Worm (Caenorhabditis elegans) whole organism, L3 larva: ENCODE data around the gene F59C12.4.

ENCODE experiments used
- ama-1 ChIP-seq: fragments of 150-350 bp; optimal IDR thresholded peaks from 2 replicates; lab custom pipeline; 2018
- ceh-28 ChIP-seq: fragments of 150-350 bp; optimal IDR thresholded peaks from 2 replicates; lab custom pipeline; 2014; ENCODE audit warnings: missing biosample characterization, missing genetic modification reagents, missing genetic modification characterization
- ceh-82 ChIP-seq: fragments of 150-350 bp; optimal IDR thresholded peaks from 2 replicates; lab custom pipeline; 2014; ENCODE audit warnings: missing biosample characterization, missing genetic modification characterization
- ceh-9 ChIP-seq: sonication (generic microtip); optimal IDR thresholded peaks from 2 replicates; lab custom pipeline; 2018; ENCODE audit warnings: missing biosample characterization, missing genetic modification characterization
- daf-12 ChIP-seq: fragments of 150-350 bp; optimal IDR thresholded peaks from 2 replicates; lab custom pipeline; 2014; ENCODE audit warnings: missing biosample characterization, missing genetic modification reagents, missing genetic modification characterization
- egl-27 ChIP-seq: sonication (generic microtip); optimal IDR thresholded peaks from 4 replicates; lab custom pipeline; 2017; ENCODE audit warnings: missing biosample characterization, missing genetic modification reagents, missing genetic modification characterization
- egl-5 ChIP-seq: fragments of 150-350 bp; optimal IDR thresholded peaks from 2 replicates; lab custom pipeline; 2017; ENCODE audit warnings: missing biosample characterization, missing genetic modification reagents, missing genetic modification characterization, inconsistent platforms
- elt-1 ChIP-seq: fragments of 150-350 bp; optimal IDR thresholded peaks from 2 replicates; lab custom pipeline; 2014; ENCODE audit warnings: missing biosample characterization, missing genetic modification characterization
- elt-2 ChIP-seq: sonication (generic microtip); optimal IDR thresholded peaks from 2 replicates; lab custom pipeline; 2016; ENCODE audit warnings: missing genetic modification reagents, mild to moderate bottlenecking, missing genetic modification characterization, missing compliant biosample characterization
- fkh-10 ChIP-seq: sonication (generic microtip); optimal IDR thresholded peaks from 2 replicates; lab custom pipeline; 2017; ENCODE audit warnings: missing biosample characterization, missing genetic modification reagents, missing genetic modification characterization
- fos-1 ChIP-seq: fragments of 150-350 bp; optimal IDR thresholded peaks from 2 replicates; lab custom pipeline; 2014; ENCODE audit warnings: missing biosample characterization, missing genetic modification characterization
- hmg-11 ChIP-seq: sonication (generic microtip); optimal IDR thresholded peaks from 2 replicates; lab custom pipeline; 2016; ENCODE audit warnings: missing genetic modification characterization, missing compliant biosample characterization
- jun-1 ChIP-seq: fragments of 150-350 bp; optimal IDR thresholded peaks from 2 replicates; lab custom pipeline; 2014; ENCODE audit warnings: missing biosample characterization, missing genetic modification reagents, missing genetic modification characterization
- lin-39 ChIP-seq: fragments of 150-350 bp; optimal IDR thresholded peaks from 2 replicates; lab custom pipeline; 2018; ENCODE audit warnings: missing biosample characterization, missing genetic modification reagents, missing genetic modification characterization
- lsy-12 ChIP-seq: sonication (generic microtip); optimal IDR thresholded peaks from 2 replicates; lab custom pipeline; 2016; ENCODE audit warnings: mild to moderate bottlenecking, missing genetic modification characterization, missing compliant biosample characterization
- mdl-1 ChIP-seq: fragments of 150-350 bp; optimal IDR thresholded peaks from 2 replicates; lab custom pipeline; 2014; ENCODE audit warnings: missing biosample characterization, missing genetic modification characterization
- mml-1 ChIP-seq: fragments of 150-350 bp; sonication (generic microtip); optimal IDR thresholded peaks from 3 replicates; lab custom pipeline; 2014; ENCODE audit warnings: missing biosample characterization, missing genetic modification characterization
- nfya-1 ChIP-seq: sonication (generic microtip); optimal IDR thresholded peaks from 2 replicates; lab custom pipeline; 2017; ENCODE audit warnings: missing genetic modification characterization, mild to moderate bottlenecking, missing compliant biosample characterization, antibody characterized with exemption, moderate library complexity; ENCODE audit not compliant: insufficient read depth
- nhr-11 ChIP-seq: fragments of 150-350 bp; optimal IDR thresholded peaks from 2 replicates; lab custom pipeline; 2014; ENCODE audit warnings: missing biosample characterization, missing genetic modification characterization
- nhr-12 ChIP-seq: fragments of 150-350 bp; optimal IDR thresholded peaks from 2 replicates; lab custom pipeline; 2014; ENCODE audit warnings: missing biosample characterization, missing genetic modification characterization
- nhr-23 ChIP-seq: fragments of 150-350 bp; optimal IDR thresholded peaks from 2 replicates; lab custom pipeline; 2014; ENCODE audit warnings: missing biosample characterization, missing genetic modification reagents, missing genetic modification characterization
- nhr-237 ChIP-seq: fragments of 150-350 bp; optimal IDR thresholded peaks from 2 replicates; lab custom pipeline; 2014; ENCODE audit warnings: missing biosample characterization, missing genetic modification characterization
- nhr-25 ChIP-seq: sonication (generic microtip); optimal IDR thresholded peaks from 2 replicates; lab custom pipeline; 2017; ENCODE audit warnings: missing biosample characterization, missing genetic modification characterization
- nhr-28 ChIP-seq: fragments of 150-350 bp; optimal IDR thresholded peaks from 2 replicates; lab custom pipeline; 2014; ENCODE audit warnings: missing biosample characterization, missing genetic modification characterization
- nhr-43 ChIP-seq: sonication (generic microtip); optimal IDR thresholded peaks from 2 replicates; lab custom pipeline; 2016; ENCODE audit warnings: mild to moderate bottlenecking, missing genetic modification characterization, missing compliant biosample characterization; ENCODE audit not compliant: poor library complexity, severe bottlenecking
- nhr-67 ChIP-seq: fragments of 150-350 bp; optimal IDR thresholded peaks from 2 replicates; lab custom pipeline; 2014; ENCODE audit warnings: missing biosample characterization, missing genetic modification characterization
- nhr-76 ChIP-seq: fragments of 150-350 bp; sonication (generic microtip); optimal IDR thresholded peaks from 5 replicates; lab custom pipeline; 2014; ENCODE audit warnings: missing biosample characterization, missing genetic modification characterization
- nhr-77 ChIP-seq: fragments of 150-350 bp; optimal IDR thresholded peaks from 2 replicates; lab custom pipeline; 2014; ENCODE audit warnings: missing biosample characterization, missing genetic modification characterization
- pha-4 ChIP-seq: fragments of 150-350 bp; optimal IDR thresholded peaks from 2 replicates; lab custom pipeline; 2014; ENCODE audit warnings: missing biosample characterization, missing genetic modification reagents, missing genetic modification characterization
- pqm-1 ChIP-seq: fragments of 150-350 bp; optimal IDR thresholded peaks from 2 replicates; lab custom pipeline; 2017; ENCODE audit warnings: missing biosample characterization, missing genetic modification characterization, inconsistent platforms
- skn-1 ChIP-seq: fragments of 150-350 bp; optimal IDR thresholded peaks from 2 replicates; lab custom pipeline; 2014; ENCODE audit warnings: missing biosample characterization, missing genetic modification characterization
- snpc-4 ChIP-seq: fragments of 150-350 bp; optimal IDR thresholded peaks from 2 replicates; lab custom pipeline; 2014; ENCODE audit warnings: missing biosample characterization, missing genetic modification characterization
- tbx-2 ChIP-seq: sonication (generic microtip); optimal IDR thresholded peaks from 2 replicates; lab custom pipeline; 2016; ENCODE audit warnings: mild to moderate bottlenecking, missing genetic modification characterization, missing compliant biosample characterization
- unc-39 ChIP-seq: sonication (generic microtip); optimal IDR thresholded peaks from 4 replicates; lab custom pipeline; 2017; ENCODE audit warnings: missing biosample characterization, missing genetic modification characterization
- ztf-11 ChIP-seq: fragments of 150-350 bp; optimal IDR thresholded peaks from 2 replicates; lab custom pipeline; 2014; ENCODE audit warnings: missing biosample characterization, missing genetic modification characterization
- ztf-4 ChIP-seq: fragments of 150-350 bp; optimal IDR thresholded peaks from 2 replicates; lab custom pipeline; 2014; ENCODE audit warnings: missing biosample characterization, missing genetic modification characterization

Gene F59C12.4

ce11 chrX:16590803-16591202 is 11.6 kb downstream of the F59C12.4 start:
- TF ChIP-seq ceh-28 (tag; lab: Kevin White, UChicago) (no peak), egl-5 (tag; lab: Kevin White, UChicago) (peak; percentile 29), nhr-43 (tag; lab: Kevin White, UChicago) (peak; percentile 79), ceh-9 (no peak), lsy-12 (peak; percentile 59), nhr-11 (tag; lab: Kevin White, UChicago) (no peak), nhr-28 (tag; lab: Kevin White, UChicago) (no peak), nhr-25 (tag; lab: Kevin White, UChicago) (peak; percentile 63), tbx-2 (tag; lab: Kevin White, UChicago) (peak; percentile 73), ztf-4 (tag; lab: Kevin White, UChicago) (peak; percentile 38), lin-39 (tag; lab: Kevin White, UChicago) (peak; percentile 80), nhr-237 (no peak), nfya-1 (tag; lab: Kevin White, UChicago) (peak; percentile 56), egl-27 (tag; lab: Kevin White, UChicago) (peak; percentile 33), ama-1 (lab: Kevin White, UChicago) (no peak), skn-1 (peak; percentile 40), ztf-11 (tag; lab: Kevin White, UChicago) (no peak), hmg-11 (tag; lab: Kevin White, UChicago) (peak; percentile 84), elt-2 (tag; lab: Kevin White, UChicago) (peak; percentile 38), fos-1 (tag; lab: Kevin White, UChicago) (no peak), pqm-1 (tag; lab: Kevin White, UChicago) (peak; percentile 36), elt-1 (tag; lab: Kevin White, UChicago) (no peak), ceh-82 (no peak), pha-4 (tag; lab: Kevin White, UChicago) (peak; percentile 56), nhr-23 (tag; lab: Kevin White, UChicago) (peak; percentile 47)

ce11 chrX:16590230-16590629 is 12.2 kb downstream of the F59C12.4 start:
- TF ChIP-seq nhr-28 (tag; lab: Kevin White, UChicago), result no peak
- no peak for TF ChIP-seq nhr-23 (tag; lab: Kevin White, UChicago)
- no peak for TF ChIP-seq nhr-25 (tag; lab: Kevin White, UChicago)
- no peak for TF ChIP-seq nhr-76 (tag; lab: Kevin White, UChicago)
- TF ChIP-seq nhr-67 (tag; lab: Kevin White, UChicago), result no peak
- no peak for TF ChIP-seq nhr-237

- TF ChIP-seq fos-1 (tag; lab: Kevin White, UChicago) (no peak), fkh-10 (GFP tag; lab: Kevin White, UChicago) (peak; percentile 82)
Measured at ce11 chrX:16588102-16588501, 14.3 kb downstream of the F59C12.4 start.

ce11 chrX:16579303-16579795 is 23.1 kb downstream of the F59C12.4 start, which contains the start of gene ser-1:
TSS of gene ser-1 (plus strand) at chrX:16579745.
- TF ChIP-seq nhr-237 (no peak), nhr-77 (tag; lab: Kevin White, UChicago) (no peak), pha-4 (tag; lab: Kevin White, UChicago) (peak; percentile 21)
- TF ChIP-seq, all 47 proteins: peak for 1

- TF ChIP-seq nhr-23 (tag; lab: Kevin White, UChicago) (no peak), mml-1 (tag; lab: Kevin White, UChicago) (no peak), unc-39 (tag; lab: Kevin White, UChicago) (no peak), mdl-1 (tag; lab: Kevin White, UChicago) (no peak), snpc-4 (tag; lab: Kevin White, UChicago) (no peak), fkh-10 (GFP tag; lab: Kevin White, UChicago) (no peak), tbx-2 (tag; lab: Kevin White, UChicago) (no peak), nhr-12 (no peak), skn-1 (no peak), nhr-67 (tag; lab: Kevin White, UChicago) (no peak), daf-12 (no peak), jun-1 (tag; lab: Kevin White, UChicago) (no peak)
- TF ChIP-seq, all 47 proteins: peak for 0
Measured at ce11 chrX:16575262-16575661, 27.2 kb downstream of the F59C12.4 start.
